Fruit fly (Drosophila melanogaster) whole organism: ENCODE measurements around the gene CG12985.
"Not testable (repeated sequence)": the region's sequence is repeated elsewhere in the genome, so short reads cannot be mapped to it uniquely, and the experiment has no call there.

Source experiments
- CG8478 ChIP-seq: fragments of >200 bp; optimal IDR thresholded peaks from 2 replicates; lab custom pipeline; 2018; ENCODE audit warnings: inconsistent platforms
- Dll ChIP-seq: fragments of >200 bp; optimal IDR thresholded peaks from 2 replicates; lab custom pipeline; 2017
- EcR ChIP-seq, 2 experiments: fragments of >200 bp; optimal IDR thresholded peaks; 2 replicates each; lab custom pipeline; 2017; ENCODE audit warnings: missing biosample characterization in 2 of 2, missing genetic modification characterization in 2 of 2, missing genetic modification reagents in 2 of 2
- pan ChIP-seq: fragments of >200 bp; optimal IDR thresholded peaks from 2 replicates; lab custom pipeline; 2017
- psq ChIP-seq: fragments of >200 bp; optimal IDR thresholded peaks from 2 replicates; lab custom pipeline; 2017
- usp ChIP-seq: fragments of >200 bp; optimal IDR thresholded peaks from 2 replicates; lab custom pipeline; 2017; ENCODE audit warnings: missing biosample characterization, missing genetic modification characterization, mixed read lengths

CG12985 gene

DNA sequence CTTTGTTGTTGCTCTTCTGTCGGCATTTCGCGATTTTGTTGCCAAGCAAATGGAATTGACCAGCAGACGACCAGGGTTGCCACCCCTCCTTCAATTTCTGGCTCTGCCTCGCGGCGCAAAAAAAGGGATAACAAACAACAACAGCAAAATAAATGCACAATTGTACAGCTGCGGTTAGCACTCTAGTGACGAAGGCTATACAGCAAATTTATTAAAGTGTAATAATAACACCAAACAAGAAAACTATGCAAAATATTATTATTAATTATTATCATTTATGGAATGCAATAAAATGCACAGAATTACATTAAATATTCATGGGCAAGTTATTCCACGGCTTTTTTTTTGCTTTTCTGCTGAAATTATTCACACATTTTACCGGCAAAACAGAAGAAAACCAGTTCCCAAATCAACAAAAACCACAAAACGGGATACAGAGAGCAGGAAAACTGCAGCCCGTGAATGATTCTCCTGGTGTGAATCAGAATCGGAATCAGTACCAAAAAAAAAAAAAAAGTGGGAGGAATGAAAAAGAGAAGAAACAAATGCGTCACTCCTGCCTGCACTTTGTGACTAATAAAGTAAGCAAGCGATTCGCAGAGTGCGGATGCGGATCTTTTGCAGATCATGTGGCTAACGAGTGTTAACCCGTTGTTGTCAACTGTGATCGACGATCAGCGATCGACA is 4.2 kb upstream of the CG12985 start:
- TF ChIP-seq pan (lab: Kevin White, UChicago) (no peak), psq (lab: Kevin White, UChicago) (no peak), EcR (GFP tag; optimal IDR thresholded peaks at IDR 0.05; lab: Kevin White, UChicago) (no peak), Dll (lab: Kevin White, UChicago) (no peak), usp (GFP tag; lab: Kevin White, UChicago) (no peak), CG8478 (lab: Kevin White, UChicago) (no peak)

DNA sequence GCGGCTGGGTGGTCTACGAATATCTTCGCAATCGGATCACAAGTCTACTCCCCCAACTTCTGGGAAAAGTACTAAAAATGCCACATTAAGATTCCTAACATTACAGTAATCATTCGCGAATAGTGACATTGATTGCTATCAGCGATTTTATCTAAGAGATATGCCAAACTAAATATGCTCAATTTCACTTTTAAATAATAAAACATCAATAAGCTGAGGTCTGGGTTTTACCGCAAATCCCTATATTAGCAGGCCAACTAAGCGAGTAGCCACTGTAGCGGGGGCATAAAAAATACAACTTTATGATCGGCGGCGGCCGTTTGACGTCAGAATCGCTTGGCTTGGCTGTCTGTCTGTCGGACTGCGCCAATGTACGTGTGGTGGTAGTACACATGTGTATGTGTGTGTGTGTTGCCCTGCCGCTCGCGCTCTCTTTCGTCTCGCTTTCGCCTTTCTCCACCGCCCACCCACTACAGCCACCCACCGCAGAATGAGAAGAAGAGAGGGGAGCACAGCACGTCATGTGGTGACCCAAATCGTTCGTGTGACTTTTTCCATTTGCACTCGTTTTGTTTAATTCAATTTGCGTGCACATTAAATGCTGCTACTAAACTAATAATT is 3.1 kb upstream of the CG12985 start:
- TF ChIP-seq CG8478 (lab: Kevin White, UChicago) (no peak), Dll (lab: Kevin White, UChicago) (no peak), psq (lab: Kevin White, UChicago) (no peak), pan (lab: Kevin White, UChicago) (no peak)

DNA sequence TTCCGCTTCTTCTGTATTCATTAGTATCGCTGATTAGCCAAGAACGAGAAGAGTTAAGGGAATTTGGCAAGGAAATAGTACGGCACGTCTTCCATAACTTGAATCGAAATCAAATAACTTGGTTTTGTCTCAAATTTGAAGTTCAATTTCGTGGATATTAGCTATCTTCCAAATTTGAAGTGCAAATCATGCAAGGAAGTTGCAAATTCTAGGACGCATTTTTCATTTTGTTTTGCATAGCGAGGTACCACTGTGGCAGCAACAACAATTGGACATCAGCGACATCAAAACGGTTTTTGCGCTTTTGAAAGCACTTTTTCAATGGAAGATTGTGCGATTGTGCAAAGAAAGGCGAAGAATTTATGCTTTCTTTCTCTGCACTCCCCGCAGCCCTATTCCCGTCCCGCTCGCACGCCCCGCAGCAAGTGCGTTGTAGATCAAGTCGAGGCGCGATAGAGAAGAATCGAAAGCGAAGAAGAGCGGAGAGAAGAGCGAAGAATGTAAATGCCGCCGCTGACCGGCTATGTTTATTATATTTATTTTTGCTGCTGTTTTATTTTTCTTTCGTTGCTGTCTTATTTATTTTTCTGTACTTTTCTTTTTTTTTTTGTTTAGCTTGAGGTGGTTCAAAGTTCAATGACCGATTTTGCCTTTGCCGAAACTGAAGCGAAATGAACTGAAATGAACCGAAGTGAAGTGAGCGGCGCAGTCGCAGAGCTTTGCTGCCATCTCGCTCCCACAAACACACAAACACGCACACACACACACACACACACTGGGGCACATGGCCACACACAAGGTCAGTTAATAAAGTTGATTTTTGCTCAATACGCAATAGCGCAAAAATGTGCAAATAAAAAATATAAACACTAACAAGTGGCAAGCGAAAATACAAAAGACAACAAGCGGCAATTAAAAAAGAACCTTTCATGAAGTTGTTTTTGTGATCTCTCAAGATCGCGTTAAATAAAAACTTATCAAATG is 2.1 kb upstream of the CG12985 start:
- TF ChIP-seq pan (lab: Kevin White, UChicago) (no peak), EcR (GFP tag; optimal IDR thresholded peaks at IDR 0.05; lab: Kevin White, UChicago) (peak; percentile 54 to 55)

DNA sequence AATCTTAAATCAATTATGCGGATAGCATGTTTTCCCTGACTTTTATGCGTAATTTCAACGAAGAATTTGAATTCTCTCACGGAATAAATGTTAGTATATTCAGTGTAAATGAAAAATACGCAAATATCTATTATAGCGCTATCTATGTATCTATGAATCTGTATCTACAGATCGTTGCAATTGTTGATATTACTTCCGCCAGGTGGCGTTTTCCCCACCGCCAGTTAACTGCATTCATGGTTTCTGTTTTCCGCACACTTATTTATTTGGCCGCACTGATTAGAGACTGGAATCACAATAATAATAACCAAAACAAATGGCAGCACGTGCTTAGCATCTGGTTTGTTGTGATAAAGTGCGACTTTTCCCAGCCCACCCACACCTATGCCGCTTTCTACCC is 749 bp upstream of the CG12985 start:
- TF ChIP-seq psq (lab: Kevin White, UChicago): no peak
- no peak for TF ChIP-seq Dll (lab: Kevin White, UChicago)

DNA sequence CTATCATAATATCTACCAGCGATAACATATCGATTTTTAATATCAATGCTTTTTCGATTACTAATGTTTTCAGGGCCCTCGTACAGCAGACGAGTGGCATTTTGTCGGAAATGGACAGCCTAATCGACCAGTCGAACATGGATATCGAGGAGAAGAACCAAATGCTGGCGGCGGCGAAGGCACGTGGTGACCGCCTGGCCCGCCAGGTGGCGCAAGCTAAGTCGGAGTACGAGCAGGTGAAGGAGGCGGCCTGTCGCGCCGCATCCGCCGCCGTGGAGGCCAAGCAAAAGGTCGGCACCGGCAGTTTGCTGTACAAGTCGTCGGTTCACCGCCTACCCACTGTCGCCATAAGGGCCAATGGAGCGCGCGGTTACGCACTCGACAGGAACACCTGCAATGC is 1.0 kb downstream of the CG12985 start:
- TF ChIP-seq pan (lab: Kevin White, UChicago) (no peak), CG8478 (lab: Kevin White, UChicago) (no peak), usp (GFP tag; lab: Kevin White, UChicago) (no peak), Dll (lab: Kevin White, UChicago) (no peak), EcR (GFP tag; optimal IDR thresholded peaks at IDR 0.05; lab: Kevin White, UChicago) (no peak), psq (lab: Kevin White, UChicago) (no peak)

DNA sequence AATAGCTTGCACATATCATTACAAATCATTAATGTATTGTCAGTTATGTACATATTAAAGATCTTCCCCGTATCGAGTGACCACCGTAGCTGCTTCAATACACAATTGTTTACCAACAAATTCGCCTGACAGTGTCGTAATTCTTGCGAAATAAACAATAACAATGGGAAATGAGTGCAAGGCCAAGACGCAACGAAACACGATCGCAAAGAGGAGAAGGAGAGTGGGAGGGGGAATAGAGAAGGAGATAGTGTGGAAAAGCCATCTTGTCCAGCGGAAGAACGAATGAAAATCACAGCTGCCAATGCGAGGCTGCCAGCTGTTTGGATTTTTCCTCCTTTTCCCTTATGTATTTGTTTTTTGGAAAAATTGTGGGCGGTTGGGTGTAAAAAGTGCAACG is 1.8 kb downstream of the CG12985 start:
- TF ChIP-seq EcR (GFP tag; optimal IDR thresholded peaks at IDR 0.05; lab: Kevin White, UChicago) (no peak), pan (lab: Kevin White, UChicago) (no peak), Dll (lab: Kevin White, UChicago) (no peak), usp (GFP tag; lab: Kevin White, UChicago) (no peak), CG8478 (lab: Kevin White, UChicago) (no peak)

DNA sequence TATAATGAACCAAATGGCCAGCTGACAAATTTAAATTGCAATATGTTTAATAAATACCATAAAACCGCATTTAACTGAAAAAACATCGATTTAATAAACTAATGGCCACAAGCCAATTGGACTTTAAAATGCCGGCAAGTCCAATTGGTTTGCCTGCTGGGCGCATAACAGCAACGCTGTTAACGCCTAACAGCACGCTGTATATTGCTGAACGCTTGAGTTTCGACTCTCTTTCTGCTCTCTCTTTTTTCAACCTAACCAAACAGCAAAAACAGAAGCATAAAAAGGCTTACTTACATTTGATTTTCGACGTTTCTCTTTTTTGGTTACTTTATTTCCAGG is 2.6 kb downstream of the CG12985 start:
- TF ChIP-seq psq (lab: Kevin White, UChicago): no peak
- no peak for TF ChIP-seq EcR (GFP tag; optimal IDR thresholded peaks at IDR 0.05; lab: Kevin White, UChicago)
- TF ChIP-seq Dll (lab: Kevin White, UChicago): no peak
- TF ChIP-seq CG8478 (lab: Kevin White, UChicago): no peak
- no peak for TF ChIP-seq pan (lab: Kevin White, UChicago)
- TF ChIP-seq usp (GFP tag; lab: Kevin White, UChicago): no peak

DNA sequence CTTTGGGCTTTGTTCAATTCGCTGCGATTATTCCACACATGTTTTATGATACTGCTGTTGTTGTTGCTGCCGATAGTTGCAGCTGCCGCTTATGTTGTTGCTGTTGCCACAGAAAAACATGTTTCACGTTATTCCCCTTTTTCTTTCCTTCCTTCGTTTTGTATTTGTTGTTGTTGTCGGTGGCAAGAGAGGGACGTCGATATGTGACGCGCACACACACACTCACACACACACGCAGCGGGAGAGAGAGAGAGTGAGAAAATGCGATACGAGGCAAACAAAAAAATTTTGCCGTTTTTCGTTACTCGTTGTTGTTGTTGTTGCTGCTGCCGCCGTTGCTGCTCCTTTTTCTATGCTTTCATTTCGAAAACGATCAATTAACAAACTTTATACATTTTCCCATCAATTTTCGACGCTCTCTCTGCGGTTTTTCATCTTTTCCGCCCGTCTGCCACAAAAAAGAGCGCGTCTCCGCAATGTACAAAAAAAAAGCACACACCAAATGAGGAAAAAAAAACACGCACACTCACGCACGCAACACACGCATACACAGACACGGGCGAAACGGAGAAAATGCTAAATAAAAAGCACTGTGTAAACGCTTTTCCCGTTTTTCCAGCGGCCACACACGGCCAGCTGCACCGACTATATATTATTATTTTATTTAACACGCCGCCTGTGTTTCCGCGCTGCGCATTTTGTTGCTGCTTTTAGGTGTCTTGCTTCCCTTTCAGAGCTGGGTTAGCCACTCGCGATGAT is 3.1 kb downstream of the CG12985 start:
- TF ChIP-seq psq (lab: Kevin White, UChicago) (no peak), Dll (lab: Kevin White, UChicago) (peak; percentile 52)

DNA sequence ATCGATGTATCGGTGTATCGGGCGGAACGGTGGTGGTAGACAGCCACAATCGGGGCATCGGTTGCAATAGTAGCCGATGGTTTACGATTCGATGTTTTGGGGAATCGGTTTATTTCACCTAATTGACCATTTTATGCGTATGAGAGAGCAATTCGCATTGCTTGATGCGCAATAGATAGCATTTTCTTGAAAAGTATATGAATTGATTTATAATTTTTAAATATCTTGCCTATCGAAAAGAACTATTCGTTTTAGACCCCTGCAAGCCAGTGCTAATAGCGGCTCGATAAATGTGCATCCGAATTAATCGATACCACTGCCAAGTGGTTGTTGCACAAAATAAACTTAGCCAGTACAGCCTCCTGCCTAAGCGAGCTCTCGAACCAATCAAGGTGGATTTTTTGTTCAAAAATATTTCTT is 3.7 kb downstream of the CG12985 start, which contains the start of gene mnb:
Gene mnb (minus strand): TSS at position 15 of the 420 bp plus-strand sequence.
- TF ChIP-seq CG8478 (lab: Kevin White, UChicago) (no peak), EcR (GFP tag; optimal IDR thresholded peaks at IDR 0.05; lab: Kevin White, UChicago) (no peak), psq (lab: Kevin White, UChicago) (no peak), pan (lab: Kevin White, UChicago) (no peak), usp (GFP tag; lab: Kevin White, UChicago) (no peak), Dll (lab: Kevin White, UChicago) (no peak)

DNA sequence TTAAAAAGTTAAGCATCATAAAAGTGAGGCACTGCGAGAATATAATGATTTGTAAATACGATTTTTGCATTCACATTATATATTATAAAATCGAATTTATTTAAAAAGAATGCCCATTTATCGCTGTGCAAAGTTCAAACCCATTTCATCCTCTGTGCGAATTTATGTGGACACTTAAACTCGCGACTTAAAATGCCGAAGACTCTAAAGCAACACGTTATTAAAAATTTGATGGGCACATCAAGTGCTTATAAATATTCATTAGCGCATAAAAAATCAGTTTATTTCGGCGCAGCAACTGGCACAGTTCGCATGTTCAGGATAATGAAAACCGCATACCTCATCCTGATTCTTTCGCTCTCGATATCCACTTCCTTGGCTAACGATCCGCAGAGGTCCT is 4.4 kb downstream of the CG12985 start, which contains the start of gene CG6788:
Gene CG6788 (plus strand): TSS at position 301 of the 400 bp plus-strand sequence.
- TF ChIP-seq psq (lab: Kevin White, UChicago) (no peak), pan (lab: Kevin White, UChicago) (no peak), CG8478 (lab: Kevin White, UChicago) (no peak), EcR (GFP tag; optimal IDR thresholded peaks at IDR 0.05; lab: Kevin White, UChicago) (no peak), Dll (lab: Kevin White, UChicago) (no peak), usp (GFP tag; lab: Kevin White, UChicago) (no peak)

DNA sequence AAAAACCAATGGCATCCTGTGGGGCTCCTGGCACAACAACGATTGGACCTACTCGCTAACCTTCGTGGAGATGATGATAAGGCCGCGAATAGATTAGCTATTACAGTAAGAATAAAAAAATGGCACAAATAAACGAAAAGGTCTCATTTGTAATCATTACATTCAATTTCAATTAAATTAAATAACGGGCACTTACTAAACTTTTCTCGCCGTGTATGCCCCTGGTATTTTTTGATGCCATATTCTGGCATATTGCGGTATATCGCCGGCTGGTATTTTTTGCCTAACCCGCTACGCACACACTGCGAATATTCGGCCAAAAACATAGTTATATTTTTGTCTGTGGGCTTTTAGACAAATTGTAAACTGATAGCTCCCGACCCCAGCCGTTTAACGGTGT is 5.7 kb downstream of the CG12985 start, which contains the start of gene Gss1:
Gene Gss1 (plus strand): TSS at position 301 of the 400 bp plus-strand sequence.
- TF ChIP-seq pan, Dll, psq (lab: Kevin White, UChicago): not testable (repeated sequence)
